Fruit fly (Drosophila melanogaster) whole organism, embryonic: Measurements from ENCODE around the gene CG5500.
A peak's percentile ranks its signal among the peaks of the same experiment; 100 is the strongest.

Source experiments
- Aef1 ChIP-seq: fragments of 200-800 bp; sonication (Bioruptor generic); IDR thresholded peaks from 3 replicates; pipeline ENCODE4 v1.3.6; 2022; ENCODE audit warnings: missing biosample characterization, missing genetic modification characterization
- CG10565 ChIP-seq: fragments of 200-800 bp; sonication (Bioruptor generic); optimal IDR thresholded peaks from 3 replicates; lab custom pipeline; 2016; ENCODE audit warnings: missing biosample characterization, mild to moderate bottlenecking, missing genetic modification characterization
- CG11093 ChIP-seq: fragments of 200-800 bp; sonication (Bioruptor generic); IDR thresholded peaks from 3 replicates; pipeline ENCODE4 v1.3.6; 2022; ENCODE audit warnings: missing biosample characterization, missing genetic modification characterization
- CG11695 ChIP-seq: fragments of 200-800 bp; sonication (Bioruptor generic); IDR thresholded peaks from 3 replicates; pipeline ENCODE4 v1.3.6; 2022; ENCODE audit warnings: missing biosample characterization, missing genetic modification characterization
- CG13624 ChIP-seq: fragments of 200-800 bp; sonication (Bioruptor generic); optimal IDR thresholded peaks from 2 replicates; lab custom pipeline; 2016; ENCODE audit warnings: missing biosample characterization, missing genetic modification characterization
- CG16813 ChIP-seq: fragments of 200-800 bp; sonication (Bioruptor generic); IDR thresholded peaks from 3 replicates; pipeline ENCODE4 v1.3.6; 2022; ENCODE audit warnings: missing biosample characterization, missing genetic modification characterization; ENCODE audit not compliant: partially characterized antibody
- CG1832 ChIP-seq: fragments of 200-800 bp; sonication (Bioruptor generic); optimal IDR thresholded peaks from 2 replicates; lab custom pipeline; 2017; ENCODE audit warnings: missing biosample characterization, mild to moderate bottlenecking, missing genetic modification characterization, inconsistent platforms
- CG32767 ChIP-seq: fragments of 200-800 bp; sonication (Bioruptor generic); IDR thresholded peaks from 2 replicates; pipeline ENCODE4 v1.3.6; 2022; ENCODE audit warnings: missing biosample characterization, missing genetic modification characterization
- CG33213 ChIP-seq: fragments of 200-800 bp; sonication (Bioruptor generic); optimal IDR thresholded peaks from 3 replicates; lab custom pipeline; 2016; ENCODE audit warnings: missing biosample characterization, missing genetic modification characterization
- CG3847 ChIP-seq: fragments of 200-800 bp; sonication (Bioruptor generic); IDR thresholded peaks from 2 replicates; pipeline ENCODE4 v1.3.6; 2022; ENCODE audit warnings: missing biosample characterization, missing genetic modification characterization
- CG6654 ChIP-seq: fragments of 200-800 bp; sonication (Bioruptor generic); optimal IDR thresholded peaks from 2 replicates; lab custom pipeline; 2017; ENCODE audit warnings: missing biosample characterization, mild to moderate bottlenecking, missing genetic modification characterization
- CG7928 ChIP-seq: fragments of 200-800 bp; sonication (Bioruptor generic); optimal IDR thresholded peaks from 2 replicates; lab custom pipeline; 2017; ENCODE audit warnings: missing biosample characterization, mild to moderate bottlenecking, missing genetic modification characterization
- CG8089 ChIP-seq: fragments of 200-800 bp; sonication (Bioruptor generic); optimal IDR thresholded peaks from 3 replicates; lab custom pipeline; 2016; ENCODE audit warnings: missing biosample characterization, missing genetic modification characterization
- CG8765 ChIP-seq: fragments of 200-800 bp; sonication (Bioruptor generic); IDR thresholded peaks from 2 replicates; pipeline ENCODE4 v1.3.6; 2022; ENCODE audit warnings: missing biosample characterization, missing genetic modification characterization
- CG9727 ChIP-seq: fragments of 200-800 bp; sonication (Bioruptor generic); optimal IDR thresholded peaks from 3 replicates; lab custom pipeline; 2017; ENCODE audit warnings: missing biosample characterization, mild to moderate bottlenecking, missing genetic modification characterization
- CG9817 ChIP-seq: fragments of 200-800 bp; sonication (Bioruptor generic); optimal IDR thresholded peaks from 2 replicates; lab custom pipeline; 2018; ENCODE audit warnings: missing biosample characterization, mild to moderate bottlenecking, missing genetic modification characterization, moderate library complexity
- Chrac-16 ChIP-seq: fragments of 200-800 bp; sonication (Bioruptor generic); optimal IDR thresholded peaks from 3 replicates; lab custom pipeline; 2016; ENCODE audit warnings: missing biosample characterization, missing genetic modification characterization
- Dip3 ChIP-seq: fragments of 200-800 bp; sonication (Bioruptor generic); optimal IDR thresholded peaks from 3 replicates; lab custom pipeline; 2016; ENCODE audit warnings: missing biosample characterization, missing genetic modification characterization
- Dp ChIP-seq: fragments of 200-800 bp; sonication (Bioruptor generic); optimal IDR thresholded peaks from 2 replicates; lab custom pipeline; 2018; ENCODE audit warnings: missing biosample characterization, mild to moderate bottlenecking, missing genetic modification characterization, moderate library complexity
- Fer2 ChIP-seq: fragments of 200-800 bp; sonication (Bioruptor generic); optimal IDR thresholded peaks from 2 replicates; lab custom pipeline; 2018; ENCODE audit warnings: missing biosample characterization, mild to moderate bottlenecking, missing genetic modification characterization, moderate library complexity
- GATAe ChIP-seq: fragments of 200-800 bp; sonication (Bioruptor generic); conservative IDR thresholded peaks from 2 replicates; pipeline ENCODE4 v1.3.6; 2022; ENCODE audit warnings: missing biosample characterization, missing genetic modification characterization
- Gsc ChIP-seq: fragments of 200-800 bp; sonication (Bioruptor generic); IDR thresholded peaks from 2 replicates; pipeline ENCODE4 v1.3.6; 2022; ENCODE audit warnings: missing biosample characterization, missing genetic modification characterization
- HLHmδ ChIP-seq: fragments of 200-800 bp; sonication (Bioruptor generic); optimal IDR thresholded peaks from 2 replicates; lab custom pipeline; 2018; ENCODE audit warnings: missing biosample characterization, mild to moderate bottlenecking, missing genetic modification characterization, moderate library complexity
- Hey ChIP-seq: fragments of 200-800 bp; sonication (Bioruptor generic); optimal IDR thresholded peaks from 3 replicates; lab custom pipeline; 2018; ENCODE audit warnings: missing biosample characterization, mild to moderate bottlenecking, missing genetic modification characterization
- HmgZ ChIP-seq: fragments of 200-800 bp; sonication (Bioruptor generic); optimal IDR thresholded peaks from 2 replicates; lab custom pipeline; 2018; ENCODE audit warnings: missing biosample characterization, mild to moderate bottlenecking, missing genetic modification characterization
- Hr51 ChIP-seq, 2 experiments: fragments of 200-800 bp; sonication (Bioruptor generic); optimal IDR thresholded peaks; 2 replicates in 1 of 2; 3 replicates in 1 of 2; lab custom pipeline; 2016 to 2018; ENCODE audit warnings: missing biosample characterization in 2 of 2, missing genetic modification characterization in 2 of 2, mild to moderate bottlenecking in 1 of 2, moderate library complexity in 1 of 2
- MESR4 ChIP-seq: fragments of 200-800 bp; sonication (Bioruptor generic); optimal IDR thresholded peaks from 2 replicates; lab custom pipeline; 2018; ENCODE audit warnings: missing biosample characterization, mild to moderate bottlenecking, missing genetic modification characterization, moderate library complexity
- Sox102F ChIP-seq: fragments of 200-800 bp; sonication (Bioruptor generic); optimal IDR thresholded peaks from 2 replicates; lab custom pipeline; 2018; ENCODE audit warnings: missing biosample characterization, mild to moderate bottlenecking, missing genetic modification characterization, moderate library complexity
- Ssrp ChIP-seq: fragments of 200-800 bp; sonication (Bioruptor generic); optimal IDR thresholded peaks from 2 replicates; lab custom pipeline; 2018; ENCODE audit warnings: missing biosample characterization, mild to moderate bottlenecking, missing genetic modification characterization, moderate library complexity
- bbx ChIP-seq: fragments of 200-800 bp; sonication (Bioruptor generic); IDR thresholded peaks from 2 replicates; pipeline ENCODE4 v1.3.6; 2022; ENCODE audit warnings: missing biosample characterization, missing genetic modification characterization; ENCODE audit not compliant: partially characterized antibody
- bigmax ChIP-seq: fragments of 200-800 bp; sonication (Bioruptor generic); optimal IDR thresholded peaks from 2 replicates; lab custom pipeline; 2018; ENCODE audit warnings: missing biosample characterization, mild to moderate bottlenecking, missing genetic modification characterization
- btn ChIP-seq: fragments of 200-800 bp; sonication (Bioruptor generic); optimal IDR thresholded peaks from 2 replicates; lab custom pipeline; 2016; ENCODE audit warnings: missing biosample characterization, missing genetic modification characterization
- ci ChIP-seq: fragments of 200-800 bp; sonication (Bioruptor generic); IDR thresholded peaks from 3 replicates; pipeline ENCODE4 v1.3.6; 2022; ENCODE audit warnings: missing biosample characterization, missing genetic modification characterization
- cwo ChIP-seq: fragments of 200-800 bp; sonication (Bioruptor generic); optimal IDR thresholded peaks from 3 replicates; lab custom pipeline; 2017; ENCODE audit warnings: missing biosample characterization, missing genetic modification characterization, mild to moderate bottlenecking, moderate library complexity, missing genetic modification reagents
- danr ChIP-seq: fragments of 200-800 bp; sonication (Bioruptor generic); IDR thresholded peaks from 2 replicates; pipeline ENCODE4 v1.3.6; 2022; ENCODE audit warnings: missing biosample characterization, missing genetic modification characterization
- dysf ChIP-seq: fragments of 200-800 bp; sonication (Bioruptor generic); IDR thresholded peaks from 3 replicates; pipeline ENCODE4 v1.3.6; 2022; ENCODE audit warnings: missing biosample characterization, missing genetic modification characterization
- fru ChIP-seq: fragments of >200 bp; optimal IDR thresholded peaks from 2 replicates; lab custom pipeline; 2017
- gfzf ChIP-seq: fragments of 200-800 bp; sonication (Bioruptor generic); optimal IDR thresholded peaks from 2 replicates; lab custom pipeline; 2016; ENCODE audit warnings: missing biosample characterization, mild to moderate bottlenecking, missing genetic modification characterization, moderate library complexity
- ind ChIP-seq: fragments of 200-800 bp; sonication (Bioruptor generic); optimal IDR thresholded peaks from 3 replicates; lab custom pipeline; 2016; ENCODE audit warnings: missing biosample characterization, missing genetic modification characterization
- jumu ChIP-seq: fragments of 200-800 bp; sonication (Bioruptor generic); optimal IDR thresholded peaks from 3 replicates; lab custom pipeline; 2016; ENCODE audit warnings: missing biosample characterization, missing genetic modification characterization
- kay ChIP-seq: fragments of 200-800 bp; sonication (Bioruptor generic); optimal IDR thresholded peaks from 2 replicates; lab custom pipeline; 2016; ENCODE audit warnings: missing biosample characterization, missing genetic modification characterization
- lab ChIP-seq: fragments of 200-800 bp; sonication (Bioruptor generic); optimal IDR thresholded peaks from 3 replicates; lab custom pipeline; 2017; ENCODE audit warnings: missing biosample characterization, missing genetic modification characterization, mild to moderate bottlenecking, moderate library complexity, missing genetic modification reagents
- lbe ChIP-seq: fragments of 200-800 bp; sonication (Bioruptor generic); optimal IDR thresholded peaks from 2 replicates; lab custom pipeline; 2016; ENCODE audit warnings: missing biosample characterization, mild to moderate bottlenecking, missing genetic modification characterization
- prd ChIP-seq, 3 experiments: fragments of >200 bp in 2 of 3; fragments of 200-800 bp in 1 of 3; sonication (Bioruptor generic) in 1 of 3; optimal IDR thresholded peaks in 2 of 3; IDR thresholded peaks in 1 of 3; 2 replicates in 2 of 3; 3 replicates in 1 of 3; pipeline versions ENCODE4 v1.3.6 to Lab custom; 2017 to 2022; ENCODE audit warnings: missing biosample characterization in 1 of 3, missing genetic modification characterization in 1 of 3
- pros ChIP-seq: fragments of 200-800 bp; sonication (Bioruptor generic); optimal IDR thresholded peaks from 3 replicates; lab custom pipeline; 2019; ENCODE audit warnings: missing biosample characterization, mild to moderate bottlenecking, missing genetic modification characterization, moderate library complexity
- rib ChIP-seq: fragments of 200-800 bp; sonication (Bioruptor generic); IDR thresholded peaks from 2 replicates; pipeline ENCODE4 v1.3.6; 2022; ENCODE audit warnings: missing biosample characterization, missing genetic modification characterization
- salm ChIP-seq: fragments of 200-800 bp; sonication (Bioruptor generic); optimal IDR thresholded peaks from 2 replicates; lab custom pipeline; 2018; ENCODE audit warnings: missing biosample characterization, mild to moderate bottlenecking, missing genetic modification characterization
- scrt ChIP-seq: fragments of 200-800 bp; sonication (Bioruptor generic); optimal IDR thresholded peaks from 2 replicates; lab custom pipeline; 2018; ENCODE audit warnings: missing biosample characterization, mild to moderate bottlenecking, missing genetic modification characterization, moderate library complexity
- usp ChIP-seq: fragments of >200 bp; optimal IDR thresholded peaks from 2 replicates; lab custom pipeline; 2017; ENCODE audit warnings: missing biosample characterization, missing genetic modification characterization
- zen2 ChIP-seq: fragments of 200-800 bp; sonication (Bioruptor generic); IDR thresholded peaks from 3 replicates; pipeline ENCODE4 v1.3.6; 2022; ENCODE audit warnings: missing biosample characterization, missing genetic modification characterization; ENCODE audit not compliant: partially characterized antibody

CG5500 gene

dm6 chr3R:26886283-26886689 is 9.9 kb downstream of the CG5500 start (continued):
- TF ChIP-seq GATAe (GFP tag; lab: Robert Waterston, UW) = no peak
- peak; percentile 52 for TF ChIP-seq CG9817 (tag; lab: Kevin White, UChicago)
- no peak for TF ChIP-seq zen2 (GFP tag; lab: Robert Waterston, UW)
- no peak for TF ChIP-seq CG10565 (GFP tag; lab: Kevin White, UChicago)
- TF ChIP-seq Hr51 (GFP tag; optimal IDR thresholded peaks at IDR 0.05; lab: Kevin White, UChicago) = peak; percentile 18 to 70
- 0 out of 2 replicates have a peak, but pooled peaks have one; percentile 35 for TF ChIP-seq CG32767 (GFP tag; lab: Robert Waterston, UW)
- peak; percentile 74 for TF ChIP-seq CG8765
- no peak for TF ChIP-seq Dip3 (GFP tag; lab: Kevin White, UChicago)
- no peak for TF ChIP-seq CG33213 (GFP tag; lab: Kevin White, UChicago)
- TF ChIP-seq Aef1 (GFP tag; lab: Robert Waterston, UW) = peak; percentile 39; the same call in 2 of the 3 replicates
- TF ChIP-seq Ssrp = peak; percentile 74
- no peak for TF ChIP-seq usp (GFP tag; lab: Kevin White, UChicago)
- no peak for TF ChIP-seq lbe (GFP tag; lab: Kevin White, UChicago)
- TF ChIP-seq jumu (GFP tag; lab: Kevin White, UChicago) = no peak
- TF ChIP-seq rib = no peak
- TF ChIP-seq Fer2 (tag; lab: Kevin White, UChicago) = peak; percentile 5
- no peak for TF ChIP-seq Dp
- no peak for TF ChIP-seq bbx (GFP tag; lab: Robert Waterston, UW)
- no peak for TF ChIP-seq Gsc (GFP tag; lab: Robert Waterston, UW)
- peak; percentile 69 for TF ChIP-seq lab (GFP tag; lab: Kevin White, UChicago)
- no peak for TF ChIP-seq CG8089 (GFP tag; lab: Kevin White, UChicago)
- TF ChIP-seq CG9727 (GFP tag; lab: Kevin White, UChicago) = peak; percentile 80
- TF ChIP-seq gfzf (GFP tag; lab: Kevin White, UChicago) = no peak
- no peak for TF ChIP-seq HLHmδ
- TF ChIP-seq pros = peak; percentile 24
- TF ChIP-seq danr (GFP tag; lab: Robert Waterston, UW) = no peak
- TF ChIP-seq dysf (GFP tag; lab: Robert Waterston, UW) = peak; percentile 75
- TF ChIP-seq prd (optimal IDR thresholded peaks at IDR 0.05; lab: Kevin White, UChicago) = no peak
- TF ChIP-seq prd (GFP tag; IDR thresholded peaks at IDR 0.05; lab: Robert Waterston, UW) = peak; percentile 83
- no peak for TF ChIP-seq fru (lab: Kevin White, UChicago)
- no peak for TF ChIP-seq CG1832 (GFP tag; lab: Kevin White, UChicago)
- TF ChIP-seq MESR4 (GFP tag; lab: Kevin White, UChicago) = no peak
- TF ChIP-seq CG6654 (GFP tag; lab: Kevin White, UChicago) = peak; percentile 4
- TF ChIP-seq kay = no peak
- TF ChIP-seq CG3847 (GFP tag; lab: Robert Waterston, UW) = no peak
- TF ChIP-seq Sox102F (GFP tag; lab: Kevin White, UChicago) = peak; percentile 68
- peak; percentile 49 for TF ChIP-seq cwo (GFP tag; lab: Kevin White, UChicago)
- no peak for TF ChIP-seq CG16813 (GFP tag; lab: Robert Waterston, UW)
- TF ChIP-seq CG7928 = no peak
- no peak; the same call in 1 of the 3 replicates for TF ChIP-seq CG11093 (GFP tag; lab: Robert Waterston, UW)
- TF ChIP-seq Hey = no peak
- no peak for TF ChIP-seq CG13624 (GFP tag; lab: Kevin White, UChicago)
- TF ChIP-seq ind (GFP tag; lab: Kevin White, UChicago) = peak; percentile 38
- peak; percentile 72; the same call in 2 of the 3 replicates for TF ChIP-seq CG11695 (GFP tag; lab: Robert Waterston, UW)
- TF ChIP-seq bigmax = no peak
- TF ChIP-seq Chrac-16 (GFP tag; lab: Kevin White, UChicago) = peak; percentile 43
- TF ChIP-seq HmgZ (tag; lab: Kevin White, UChicago) = peak; percentile 25
- no peak for TF ChIP-seq btn (GFP tag; lab: Kevin White, UChicago)
- TF ChIP-seq salm (tag; lab: Kevin White, UChicago) = peak; percentile 43
- peak; percentile 37 for TF ChIP-seq scrt (GFP tag; lab: Kevin White, UChicago)
- 0 out of 3 replicates have a peak, but pooled peaks have one; percentile 53 for TF ChIP-seq ci (GFP tag; lab: Robert Waterston, UW)
